Fruit fly (Drosophila melanogaster) ovary, adult (tissue): Measurements from ENCODE around the gene mtTFB1.

Experiments
- CG17801 ChIP-seq: fragments of 200-800 bp; optimal IDR thresholded peaks from 2 replicates; lab custom pipeline; 2019; ENCODE audit warnings: missing biosample characterization, mild to moderate bottlenecking, missing genetic modification characterization, moderate library complexity; ENCODE audit not compliant: partially characterized antibody

mtTFB1 gene

dm6 chr3L:11731841-11732240 lies 23.1 kb downstream of the mtTFB1 start, which contains the start of gene CG32087:
Gene CG32087 (plus strand): TSS chr3L:11732141.
- TF ChIP-seq CG17801: no peak

- no peak for TF ChIP-seq CG17801
Observed at dm6 chr3L:11751005-11751404, 42.2 kb downstream of the mtTFB1 start, which contains the start of gene Gr68a. Gene Gr68a (plus strand): TSS chr3L:11751305.
